Fruit fly (Drosophila melanogaster): Measurements from ENCODE around the gene CG6321.

The CG6321 gene

dm6 chr3L:11093046-11093520 lies 32.1 kb upstream of the CG6321 start, which contains the start of gene JIL-1 (continued):
- peak; percentile 88 for TF ChIP-seq psq (GFP tag; optimal IDR thresholded peaks at IDR 0.05)
- TF ChIP-seq sisA (GFP tag; IDR thresholded peaks at IDR 0.05) = peak; percentile 79
- TF ChIP-seq CG9797 (GFP tag; optimal IDR thresholded peaks at IDR 0.05) = peak; percentile 18
- TF ChIP-seq Usf (GFP tag; optimal IDR thresholded peaks at IDR 0.05) = no peak
- TF ChIP-seq br (optimal IDR thresholded peaks at IDR 0.05) = no peak
- TF ChIP-seq lbe (GFP tag; optimal IDR thresholded peaks at IDR 0.05) = peak; percentile 51
- peak; percentile 79 for TF ChIP-seq CG7963 (GFP tag; IDR thresholded peaks at IDR 0.05; ENCODE audit: partially characterized antibody)
- no peak for TF ChIP-seq fru (optimal IDR thresholded peaks at IDR 0.05)
- TF ChIP-seq CG12219 (GFP tag; optimal IDR thresholded peaks at IDR 0.05) = no peak
- TF ChIP-seq Gsc (GFP tag; IDR thresholded peaks at IDR 0.05) = no peak
- peak; percentile 47 for TF ChIP-seq Sin3A (optimal IDR thresholded peaks at IDR 0.05)
- peak; percentile 13 for TF ChIP-seq sqz (GFP tag; optimal IDR thresholded peaks at IDR 0.05)
- TF ChIP-seq CG2678 (tag; optimal IDR thresholded peaks at IDR 0.05) = peak; percentile 56
- TF ChIP-seq Elba2 (GFP tag; optimal IDR thresholded peaks at IDR 0.05) = peak; percentile 40
- TF ChIP-seq chif (GFP tag; optimal IDR thresholded peaks at IDR 0.05) = peak; percentile 2 to 20
- TF ChIP-seq CG14860 (GFP tag; IDR thresholded peaks at IDR 0.05; ENCODE audit: partially characterized antibody) = peak; percentile 86
- TF ChIP-seq Awh (GFP tag; IDR thresholded peaks at IDR 0.05) = no peak
- TF ChIP-seq luna (GFP tag; optimal IDR thresholded peaks at IDR 0.05) = no peak
- TF ChIP-seq zen2 (GFP tag; IDR thresholded peaks at IDR 0.05; ENCODE audit: partially characterized antibody) = peak; percentile 38; the same call in 2 of the 3 replicates
- peak in 1 of 2 experiments; percentile 64 for TF ChIP-seq crp (GFP tag; optimal IDR thresholded peaks at IDR 0.05)
- no peak for TF ChIP-seq insv (GFP tag; optimal IDR thresholded peaks at IDR 0.05)
- 0 out of 3 replicates have a peak, but pooled peaks have one; percentile 30 for TF ChIP-seq CG11695 (GFP tag; IDR thresholded peaks at IDR 0.05)
- peak; percentile 73 for TF ChIP-seq ato (GFP tag; IDR thresholded peaks at IDR 0.05; ENCODE audit: partially characterized antibody)
- TF ChIP-seq CG15601 (tag; optimal IDR thresholded peaks at IDR 0.05) = peak; percentile 39
- no peak for TF ChIP-seq Lhr (GFP tag; optimal IDR thresholded peaks at IDR 0.05)
- peak; percentile 67; the same call in 2 of the 4 replicates for TF ChIP-seq chinmo (GFP tag; IDR thresholded peaks at IDR 0.05; ENCODE audit: partially characterized antibody)
- TF ChIP-seq bab2 (GFP tag; optimal IDR thresholded peaks at IDR 0.05) = peak; percentile 48
- TF ChIP-seq CG18599 (GFP tag; optimal IDR thresholded peaks at IDR 0.05) = peak; percentile 72
- TF ChIP-seq fu2 (GFP tag; optimal IDR thresholded peaks at IDR 0.05) = peak; percentile 53
- TF ChIP-seq GATAe (GFP tag; conservative IDR thresholded peaks at IDR 0.05) = no peak
- TF ChIP-seq Nf-YC (tag; optimal IDR thresholded peaks at IDR 0.05) = peak; percentile 65
- peak; percentile 37; the same call in 1 of the 2 replicates for TF ChIP-seq ttk (GFP tag; IDR thresholded peaks at IDR 0.05)
- no peak for TF ChIP-seq CG30431 (GFP tag; optimal IDR thresholded peaks at IDR 0.05)
- peak; percentile 50 for TF ChIP-seq Hsf (GFP tag; optimal IDR thresholded peaks at IDR 0.05)
- peak; percentile 30 for TF ChIP-seq unpg (GFP tag; optimal IDR thresholded peaks at IDR 0.05)
- peak; percentile 78 for TF ChIP-seq CG2129 (GFP tag; IDR thresholded peaks at IDR 0.05; ENCODE audit: partially characterized antibody)
- TF ChIP-seq CG2889 (GFP tag; IDR thresholded peaks at IDR 0.05) = peak; percentile 63
- TF ChIP-seq zen (tag; optimal IDR thresholded peaks at IDR 0.05) = peak; percentile 55
- no peak; the same call in 1 of the 2 replicates for TF ChIP-seq bowl (GFP tag; IDR thresholded peaks at IDR 0.05)
- no peak for TF ChIP-seq danr (GFP tag; IDR thresholded peaks at IDR 0.05)
- TF ChIP-seq pros (GFP tag; optimal IDR thresholded peaks at IDR 0.05) = no peak
- peak; percentile 28 for TF ChIP-seq CG33557 (GFP tag; optimal IDR thresholded peaks at IDR 0.05)
- TF ChIP-seq grn (GFP tag; optimal IDR thresholded peaks at IDR 0.05) = no peak
- TF ChIP-seq CG9727 (GFP tag; optimal IDR thresholded peaks at IDR 0.05) = peak; percentile 28
- TF ChIP-seq Sox100B (GFP tag; optimal IDR thresholded peaks at IDR 0.05) = peak; percentile 29
- peak; percentile 69 for TF ChIP-seq HLH54F (GFP tag; optimal IDR thresholded peaks at IDR 0.05)
- TF ChIP-seq Atf6 (GFP tag; IDR thresholded peaks at IDR 0.05) = peak; percentile 67
- TF ChIP-seq kah (GFP tag; optimal IDR thresholded peaks at IDR 0.05) = no peak
- peak; percentile 96 for TF ChIP-seq Ets65A (GFP tag)
- peak; percentile 39 for TF ChIP-seq CG3281 (GFP tag; optimal IDR thresholded peaks at IDR 0.05)
- TF ChIP-seq CG12236 (GFP tag; optimal IDR thresholded peaks at IDR 0.05) = no peak

Measured in whole organism, embryonic.